Worm (Caenorhabditis elegans) whole organism, midembryonic: ENCODE measurements around the gene C45B2.3.

ENCODE experiments used
- T22C8.4 ChIP-seq: fragments of 200-800 bp; sonication (Bioruptor generic); IDR thresholded peaks from 2 replicates; pipeline ENCODE4 v1.3.6; 2022; ENCODE audit warnings: missing genetic modification characterization, missing compliant biosample characterization
- cog-1 ChIP-seq: sonication (generic microtip); optimal IDR thresholded peaks from 2 replicates; lab custom pipeline; 2016; ENCODE audit warnings: missing genetic modification characterization, missing compliant biosample characterization
- flt-1 ChIP-seq: fragments of 200-800 bp; sonication (Bioruptor generic); IDR thresholded peaks from 2 replicates; pipeline ENCODE4 v1.3.6; 2022; ENCODE audit warnings: missing genetic modification characterization, missing compliant biosample characterization
- klf-2 ChIP-seq: fragments of 200-800 bp; sonication (Bioruptor generic); conservative IDR thresholded peaks from 2 replicates; pipeline ENCODE4 v1.3.6; 2022; ENCODE audit warnings: missing genetic modification reagents, missing genetic modification characterization, missing compliant biosample characterization
- med-1 ChIP-seq: sonication (generic microtip); optimal IDR thresholded peaks from 2 replicates; lab custom pipeline; 2017; ENCODE audit warnings: missing genetic modification characterization, mild to moderate bottlenecking, missing compliant biosample characterization, antibody characterized with exemption, missing genetic modification reagents; ENCODE audit not compliant: insufficient read depth
- ref-1 ChIP-seq: fragments of 200-800 bp; sonication (Bioruptor generic); conservative IDR thresholded peaks from 2 replicates; pipeline ENCODE4 v1.3.6; 2022; ENCODE audit warnings: missing genetic modification reagents, missing genetic modification characterization, missing compliant biosample characterization
- tab-1 ChIP-seq: fragments of 200-800 bp; sonication (Bioruptor generic); IDR thresholded peaks from 2 replicates; pipeline ENCODE4 v1.3.6; 2022; ENCODE audit warnings: missing genetic modification characterization, missing compliant biosample characterization
- ztf-23 ChIP-seq: fragments of 200-800 bp; sonication (Bioruptor generic); IDR thresholded peaks from 2 replicates; pipeline ENCODE4 v1.3.6; 2022; ENCODE audit warnings: missing genetic modification reagents, missing genetic modification characterization, missing compliant biosample characterization
- ztf-29 ChIP-seq: fragments of 200-800 bp; sonication (Bioruptor generic); IDR thresholded peaks from 2 replicates; pipeline ENCODE4 v1.3.6; 2022; ENCODE audit warnings: missing genetic modification reagents, missing genetic modification characterization, missing compliant biosample characterization

ce11 chrX:6039544-6039943 lies 43.2 kb upstream of the C45B2.3 start, which contains the start of gene hsp-25:
- TF ChIP-seq med-1 (GFP tag; lab: Kevin White, UChicago) (no peak), klf-2 (GFP tag; lab: Robert Waterston, UW) (no peak), ref-1 (GFP tag; lab: Robert Waterston, UW) (no peak), flt-1 (GFP tag; lab: Robert Waterston, UW) (no peak), ztf-23 (GFP tag; lab: Robert Waterston, UW) (no peak), ztf-29 (GFP tag; lab: Robert Waterston, UW) (no peak), cog-1 (tag; lab: Kevin White, UChicago) (no peak), T22C8.4 (no peak), tab-1 (GFP tag; lab: Robert Waterston, UW) (no peak)
